Fruit fly (Drosophila melanogaster) whole organism, wandering third instar larva: ENCODE data around the gene CG43064.

ENCODE experiments used
- Abd-B ChIP-seq: fragments of >200 bp; optimal IDR thresholded peaks from 2 replicates; lab custom pipeline; 2017; ENCODE audit warnings: missing biosample characterization, missing genetic modification characterization
- CG32264 ChIP-seq: fragments of 200-800 bp; sonication (Bioruptor generic); optimal IDR thresholded peaks from 2 replicates; lab custom pipeline; 2016; ENCODE audit warnings: missing biosample characterization, missing genetic modification characterization
- CG9705 ChIP-seq: fragments of 200-800 bp; sonication (Bioruptor generic); optimal IDR thresholded peaks from 2 replicates; lab custom pipeline; 2018; ENCODE audit warnings: missing biosample characterization, mild to moderate bottlenecking, missing genetic modification characterization
- Dfd ChIP-seq: fragments of >200 bp; optimal IDR thresholded peaks from 2 replicates; lab custom pipeline; 2017; ENCODE audit warnings: missing biosample characterization, missing genetic modification characterization
- Dif ChIP-seq: fragments of 200-275, 200-300 bp; sonication (Bioruptor generic); optimal IDR thresholded peaks from 2 replicates; lab custom pipeline; 2018; ENCODE audit warnings: missing biosample characterization, missing genetic modification characterization; ENCODE audit not compliant: partially characterized antibody
- GATAd ChIP-seq: sonication (Bioruptor generic); optimal IDR thresholded peaks from 2 replicates; lab custom pipeline; 2016; ENCODE audit warnings: missing biosample characterization, missing genetic modification characterization
- Hnf4 ChIP-seq: fragments of 200-800 bp; sonication (Bioruptor generic); optimal IDR thresholded peaks from 2 replicates; lab custom pipeline; 2016; ENCODE audit warnings: missing biosample characterization, mild to moderate bottlenecking, missing genetic modification characterization
- Hr78 ChIP-seq: fragments of >200 bp; optimal IDR thresholded peaks from 2 replicates; lab custom pipeline; 2017; ENCODE audit warnings: missing biosample characterization, missing genetic modification characterization
- Hr83 ChIP-seq: fragments of 200-300 bp; sonication (Bioruptor generic); optimal IDR thresholded peaks from 2 replicates; lab custom pipeline; 2016; ENCODE audit warnings: missing biosample characterization, mild to moderate bottlenecking, missing genetic modification characterization, moderate library complexity; ENCODE audit not compliant: poor library complexity, severe bottlenecking
- Jra ChIP-seq: sonication (Bioruptor generic); optimal IDR thresholded peaks from 2 replicates; lab custom pipeline; 2016; ENCODE audit warnings: missing biosample characterization, missing genetic modification characterization
- Mio ChIP-seq: sonication (Bioruptor generic); optimal IDR thresholded peaks from 2 replicates; lab custom pipeline; 2016; ENCODE audit warnings: missing biosample characterization, missing genetic modification characterization
- N ChIP-seq: fragments of >200 bp; optimal IDR thresholded peaks from 2 replicates; lab custom pipeline; 2018; ENCODE audit warnings: missing biosample characterization, missing external identifiers, missing genetic modification characterization
- OdsH ChIP-seq: fragments of 200-800 bp; sonication (Bioruptor generic); optimal IDR thresholded peaks from 2 replicates; lab custom pipeline; 2016; ENCODE audit warnings: missing biosample characterization, mild to moderate bottlenecking, missing genetic modification characterization
- Rel ChIP-seq, 2 experiments: fragments of 200-800 bp; sonication (Bioruptor generic) in 1 of 2; optimal IDR thresholded peaks; 2 replicates in 1 of 2; 3 replicates in 1 of 2; lab custom pipeline; 2016 to 2019; ENCODE audit warnings: mild to moderate bottlenecking in 2 of 2, missing biosample characterization in 2 of 2, missing genetic modification characterization in 2 of 2, moderate library complexity in 1 of 2
- Sp1 ChIP-seq: fragments of 200-800 bp; sonication (Bioruptor generic); optimal IDR thresholded peaks from 3 replicates; lab custom pipeline; 2019; ENCODE audit warnings: missing biosample characterization, mild to moderate bottlenecking, missing genetic modification characterization, moderate library complexity
- Vsx2 ChIP-seq: fragments of 200-300, 225-300 bp; sonication (Bioruptor generic); optimal IDR thresholded peaks from 2 replicates; lab custom pipeline; 2018; ENCODE audit warnings: missing biosample characterization, missing genetic modification characterization; ENCODE audit not compliant: partially characterized antibody
- br ChIP-seq: fragments of 200-800 bp; sonication (Bioruptor generic); optimal IDR thresholded peaks from 2 replicates; lab custom pipeline; 2016; ENCODE audit warnings: missing biosample characterization, missing genetic modification characterization
- brk ChIP-seq: fragments of 200-800 bp; sonication (Bioruptor generic); optimal IDR thresholded peaks from 2 replicates; lab custom pipeline; 2016; ENCODE audit warnings: missing biosample characterization, mild to moderate bottlenecking, missing genetic modification characterization
- dl ChIP-seq, 2 experiments: fragments of 175-275, 200-275 bp in 1 of 2; fragments of 200-275 bp in 1 of 2; sonication (Bioruptor generic); optimal IDR thresholded peaks; lab custom pipeline; 2018; ENCODE audit warnings: mild to moderate bottlenecking in 2 of 2, missing biosample characterization in 2 of 2, missing genetic modification characterization in 2 of 2, moderate library complexity in 2 of 2; ENCODE audit not compliant: partially characterized antibody in 2 of 2, insufficient read depth in 1 of 2
- dmrt93B ChIP-seq: fragments of 200-800 bp; sonication (Bioruptor generic); optimal IDR thresholded peaks from 2 replicates; lab custom pipeline; 2018; ENCODE audit warnings: missing biosample characterization, mild to moderate bottlenecking, missing genetic modification characterization
- dsf ChIP-seq: sonication (Bioruptor generic); optimal IDR thresholded peaks from 2 replicates; lab custom pipeline; 2016; ENCODE audit warnings: missing biosample characterization, missing genetic modification characterization, borderline replicate concordance
- ey ChIP-seq: fragments of 200-800 bp; sonication (Bioruptor generic); optimal IDR thresholded peaks from 2 replicates; lab custom pipeline; 2016; ENCODE audit warnings: missing biosample characterization, missing genetic modification characterization
- foxo ChIP-seq, 2 experiments: fragments of 200-800 bp; sonication (Bioruptor generic); optimal IDR thresholded peaks; 2 replicates in 1 of 2; 3 replicates in 1 of 2; lab custom pipeline; 2016 to 2017; ENCODE audit warnings: missing biosample characterization in 2 of 2, missing genetic modification characterization in 2 of 2
- fru ChIP-seq: fragments of 200-800 bp; sonication (Bioruptor generic); optimal IDR thresholded peaks from 3 replicates; lab custom pipeline; 2016; ENCODE audit warnings: missing biosample characterization, mild to moderate bottlenecking, missing genetic modification characterization
- h ChIP-seq: fragments of 200-800 bp; sonication (Bioruptor generic); optimal IDR thresholded peaks from 3 replicates; lab custom pipeline; 2016; ENCODE audit warnings: missing biosample characterization, mild to moderate bottlenecking, missing genetic modification characterization
- jim ChIP-seq: fragments of 175-275, 200-325 bp; sonication (Bioruptor generic); optimal IDR thresholded peaks from 2 replicates; lab custom pipeline; 2016; ENCODE audit warnings: missing biosample characterization, mild to moderate bottlenecking, missing genetic modification characterization
- pan ChIP-seq: fragments of >200 bp; optimal IDR thresholded peaks from 2 replicates; lab custom pipeline; 2017
- rgr ChIP-seq: fragments of 200-800 bp; sonication (Bioruptor generic); optimal IDR thresholded peaks from 3 replicates; lab custom pipeline; 2016; ENCODE audit warnings: missing biosample characterization, mild to moderate bottlenecking, missing genetic modification characterization
- usp ChIP-seq: fragments of >200 bp; optimal IDR thresholded peaks from 2 replicates; lab custom pipeline; 2017; ENCODE audit warnings: missing biosample characterization, missing genetic modification characterization
- woc ChIP-seq: sonication (Bioruptor generic); optimal IDR thresholded peaks from 2 replicates; lab custom pipeline; 2016; ENCODE audit warnings: missing biosample characterization, mild to moderate bottlenecking, missing genetic modification characterization

Gene CG43064

dm6 chr3L:11858745-11859144, 22.2 kb upstream of the CG43064 start:
- TF ChIP-seq dl (GFP tag; optimal IDR thresholded peaks at IDR 0.05; lab: Kevin White, UChicago; ENCODE audit: insufficient read depth in 1 of 2, partially characterized antibody in 2 of 2) (no peak), Dfd (GFP tag; lab: Kevin White, UChicago) (no peak), Rel (GFP tag; optimal IDR thresholded peaks at IDR 0.05; lab: Kevin White, UChicago) (no peak), Rel (tag; optimal IDR thresholded peaks at IDR 0.05; lab: Kevin White, UChicago) (no peak), Hnf4 (GFP tag; lab: Kevin White, UChicago) (no peak), fru (GFP tag; lab: Kevin White, UChicago) (no peak), brk (GFP tag; lab: Kevin White, UChicago) (no peak), Vsx2 (GFP tag; lab: Kevin White, UChicago) (no peak), Hr83 (GFP tag; lab: Kevin White, UChicago) (no peak), h (GFP tag; lab: Kevin White, UChicago) (no peak), jim (GFP tag; lab: Kevin White, UChicago) (no peak), Dif (GFP tag; lab: Kevin White, UChicago) (no peak), CG9705 (GFP tag; lab: Kevin White, UChicago) (no peak), Abd-B (no peak), Hr78 (GFP tag; lab: Kevin White, UChicago) (no peak), usp (no peak), Sp1 (GFP tag; lab: Kevin White, UChicago) (no peak), ey (GFP tag; lab: Kevin White, UChicago) (no peak), Mio (GFP tag; lab: Kevin White, UChicago) (no peak), woc (no peak), dmrt93B (GFP tag; lab: Kevin White, UChicago) (no peak)

- no peak for TF ChIP-seq Dif (GFP tag; lab: Kevin White, UChicago)
These were observed 16.4 kb upstream of the CG43064 start for dm6 chr3L:11852924-11853323.

- no peak for TF ChIP-seq foxo (GFP tag; optimal IDR thresholded peaks at IDR 0.05; lab: Kevin White, UChicago)
- TF ChIP-seq Rel (GFP tag; optimal IDR thresholded peaks at IDR 0.05; lab: Kevin White, UChicago), result no peak
- no peak for TF ChIP-seq Rel (tag; optimal IDR thresholded peaks at IDR 0.05; lab: Kevin White, UChicago)
- no peak for TF ChIP-seq dsf
- TF ChIP-seq Abd-B, result no peak
- no peak for TF ChIP-seq ey (GFP tag; lab: Kevin White, UChicago)
- TF ChIP-seq dl (GFP tag; optimal IDR thresholded peaks at IDR 0.05; lab: Kevin White, UChicago; ENCODE audit: insufficient read depth in 1 of 2, partially characterized antibody in 2 of 2), result no peak
- no peak for TF ChIP-seq Jra (GFP tag; lab: Kevin White, UChicago)
- no peak for TF ChIP-seq CG32264 (GFP tag; lab: Kevin White, UChicago)
- no peak for TF ChIP-seq OdsH (GFP tag; lab: Kevin White, UChicago)
- TF ChIP-seq h (GFP tag; lab: Kevin White, UChicago), result no peak
- no peak for TF ChIP-seq pan
These were observed 11.2 kb upstream of the CG43064 start, which contains the start of gene CG12521 for dm6 chr3L:11847703-11848102. Gene CG12521 (minus strand): TSS chr3L:11847803.

dm6 chr3L:11833296-11833717, 3.2 kb downstream of the CG43064 start, which contains the start of gene CycA:
Gene CycA (minus strand): TSS chr3L:11833578.
- TF ChIP-seq GATAd (no peak), Vsx2 (GFP tag; lab: Kevin White, UChicago) (peak; percentile 22), Dif (GFP tag; lab: Kevin White, UChicago) (peak; percentile 46), h (GFP tag; lab: Kevin White, UChicago) (peak; percentile 6), rgr (peak; percentile 22), N (GFP tag; lab: Kevin White, UChicago) (no peak), foxo (GFP tag; optimal IDR thresholded peaks at IDR 0.05; lab: Kevin White, UChicago) (peak in 1 of 2 experiments; percentile 11), Rel (GFP tag; optimal IDR thresholded peaks at IDR 0.05; lab: Kevin White, UChicago) (no peak), Rel (tag; optimal IDR thresholded peaks at IDR 0.05; lab: Kevin White, UChicago) (peak; percentile 57), usp (no peak), ey (GFP tag; lab: Kevin White, UChicago) (peak; percentile 6), br (GFP tag; lab: Kevin White, UChicago) (no peak)
